Fruit fly (Drosophila melanogaster) whole organism, embryonic: Measurements from ENCODE around the gene Uggt.

Experiments used
- CG33213 ChIP-seq: fragments of 200-800 bp; sonication (Bioruptor generic); optimal IDR thresholded peaks from 3 replicates; lab custom pipeline; 2016; ENCODE audit warnings: missing biosample characterization, missing genetic modification characterization
- MTF-1 ChIP-seq: fragments of 200-800 bp; sonication (Bioruptor generic); optimal IDR thresholded peaks from 2 replicates; lab custom pipeline; 2018; ENCODE audit warnings: missing biosample characterization, mild to moderate bottlenecking, missing genetic modification characterization, borderline replicate concordance
- Sry-δ ChIP-seq: fragments of 200-800 bp; sonication (Bioruptor generic); optimal IDR thresholded peaks from 2 replicates; lab custom pipeline; 2016; ENCODE audit warnings: missing biosample characterization, missing genetic modification characterization
- ash1 ChIP-seq: fragments of 200-800 bp; sonication (Bioruptor generic); optimal IDR thresholded peaks from 2 replicates; lab custom pipeline; 2018; ENCODE audit warnings: missing biosample characterization, mild to moderate bottlenecking, missing genetic modification characterization
- emc ChIP-seq: fragments of 200-800 bp; sonication (Bioruptor generic); optimal IDR thresholded peaks from 2 replicates; lab custom pipeline; 2016; ENCODE audit warnings: missing biosample characterization, missing genetic modification characterization
- otp ChIP-seq: fragments of 200-800 bp; sonication (Bioruptor generic); IDR thresholded peaks from 3 replicates; pipeline ENCODE4, ENCODE4 v1.3.6; 2022; ENCODE audit warnings: missing biosample characterization, missing genetic modification characterization
- tgo ChIP-seq: fragments of 200-800 bp; sonication (Bioruptor generic); IDR thresholded peaks from 3 replicates; pipeline ENCODE4 v1.3.6; 2022; ENCODE audit warnings: missing biosample characterization, missing genetic modification characterization

- TF ChIP-seq emc (GFP tag; lab: Kevin White, UChicago), result no peak
- TF ChIP-seq MTF-1, result no peak
- no peak for TF ChIP-seq CG33213 (GFP tag; lab: Kevin White, UChicago)
- TF ChIP-seq otp (GFP tag; lab: Robert Waterston, UW), result no peak
- TF ChIP-seq tgo, result no peak
- TF ChIP-seq ash1, result no peak
- TF ChIP-seq Sry-δ (GFP tag; lab: Kevin White, UChicago), result no peak
Measured at dm6 chr3L:18863327-18863726, 9.2 kb upstream of the Uggt start, which contains the start of gene CG6865.
